Worm (Caenorhabditis elegans) whole organism, L2 larva: Measurements from ENCODE around the gene T11G6.3.
A peak's percentile ranks its signal among the peaks of the same experiment; 100 is the strongest.

Experiments used
- R02D3.7 ChIP-seq: fragments of 150-350 bp; optimal IDR thresholded peaks from 2 replicates; lab custom pipeline; 2014; ENCODE audit warnings: missing biosample characterization, missing genetic modification characterization
- ZK546.5 ChIP-seq: sonication (generic microtip); optimal IDR thresholded peaks from 2 replicates; lab custom pipeline; 2017; ENCODE audit warnings: missing biosample characterization, missing genetic modification characterization
- aly-2 ChIP-seq: fragments of 150-350 bp; optimal IDR thresholded peaks from 2 replicates; lab custom pipeline; 2014; ENCODE audit warnings: missing biosample characterization, missing genetic modification characterization
- ama-1 ChIP-seq: fragments of 150-350 bp; optimal IDR thresholded peaks from 2 replicates; lab custom pipeline; 2018; ENCODE audit warnings: inconsistent platforms
- blmp-1 ChIP-seq: sonication (generic microtip); optimal IDR thresholded peaks from 2 replicates; lab custom pipeline; 2017; ENCODE audit warnings: missing genetic modification characterization, mild to moderate bottlenecking, missing compliant biosample characterization, antibody characterized with exemption, moderate library complexity; ENCODE audit not compliant: insufficient read depth
- ceh-16 ChIP-seq: fragments of 150-350 bp; optimal IDR thresholded peaks from 2 replicates; lab custom pipeline; 2014; ENCODE audit warnings: missing biosample characterization, missing genetic modification characterization
- ceh-82 ChIP-seq: fragments of 150-350 bp; optimal IDR thresholded peaks from 2 replicates; lab custom pipeline; 2014; ENCODE audit warnings: missing biosample characterization, missing genetic modification characterization
- crh-2 ChIP-seq: sonication (generic microtip); optimal IDR thresholded peaks from 2 replicates; lab custom pipeline; 2017; ENCODE audit warnings: missing biosample characterization, missing genetic modification characterization
- dmd-4 ChIP-seq: sonication (generic microtip); optimal IDR thresholded peaks from 2 replicates; lab custom pipeline; 2017; ENCODE audit warnings: missing biosample characterization, missing genetic modification characterization
- egl-27 ChIP-seq: sonication (generic microtip); optimal IDR thresholded peaks from 3 replicates; lab custom pipeline; 2017; ENCODE audit warnings: missing biosample characterization, missing genetic modification reagents, missing genetic modification characterization
- elt-3 ChIP-seq: sonication (generic microtip); optimal IDR thresholded peaks from 2 replicates; lab custom pipeline; 2017; ENCODE audit warnings: missing biosample characterization, missing genetic modification characterization
- fos-1 ChIP-seq: fragments of 150-350 bp; optimal IDR thresholded peaks from 2 replicates; lab custom pipeline; 2014; ENCODE audit warnings: missing biosample characterization, missing genetic modification characterization
- gmeb-1 ChIP-seq: fragments of 150-350 bp; optimal IDR thresholded peaks from 2 replicates; lab custom pipeline; 2014; ENCODE audit warnings: missing biosample characterization, missing genetic modification characterization
- lin-11 ChIP-seq: fragments of 150-350 bp; sonication (generic microtip); optimal IDR thresholded peaks from 2 replicates; lab custom pipeline; 2014; ENCODE audit warnings: missing biosample characterization, missing genetic modification characterization, inconsistent platforms, mixed read lengths
- lin-13 ChIP-seq: fragments of 150-350 bp; optimal IDR thresholded peaks from 2 replicates; lab custom pipeline; 2014; ENCODE audit warnings: missing biosample characterization, missing genetic modification reagents, missing genetic modification characterization
- lin-39 ChIP-seq: fragments of 150-350 bp; optimal IDR thresholded peaks from 2 replicates; lab custom pipeline; 2014; ENCODE audit warnings: missing biosample characterization, missing genetic modification reagents, missing genetic modification characterization
- lsy-2 ChIP-seq, 2 experiments: fragments of 150-350 bp in 1 of 2; sonication (generic microtip) in 1 of 2; optimal IDR thresholded peaks; 2 replicates each; lab custom pipeline; 2014 to 2017; ENCODE audit warnings: missing biosample characterization in 2 of 2, missing genetic modification characterization in 2 of 2
- mab-5 ChIP-seq: fragments of 150-350 bp; optimal IDR thresholded peaks from 2 replicates; lab custom pipeline; 2014; ENCODE audit warnings: missing biosample characterization, missing genetic modification characterization
- mdl-1 ChIP-seq, 2 experiments: fragments of 150-350 bp in 1 of 2; sonication (generic microtip) in 1 of 2; optimal IDR thresholded peaks; 2 replicates each; lab custom pipeline; 2017; ENCODE audit warnings: missing biosample characterization in 2 of 2, missing genetic modification characterization in 2 of 2
- nhr-10 ChIP-seq: sonication (generic microtip); optimal IDR thresholded peaks from 2 replicates; lab custom pipeline; 2017; ENCODE audit warnings: missing biosample characterization, missing genetic modification characterization
- nhr-11 ChIP-seq: fragments of 150-350 bp; optimal IDR thresholded peaks from 2 replicates; lab custom pipeline; 2014; ENCODE audit warnings: missing biosample characterization, missing genetic modification characterization
- nhr-12 ChIP-seq: fragments of 150-350 bp; optimal IDR thresholded peaks from 2 replicates; lab custom pipeline; 2014; ENCODE audit warnings: missing biosample characterization, missing genetic modification characterization
- nhr-129 ChIP-seq: fragments of 150-350 bp; optimal IDR thresholded peaks from 2 replicates; lab custom pipeline; 2014; ENCODE audit warnings: missing biosample characterization, missing genetic modification characterization
- nhr-21 ChIP-seq: fragments of 150-350 bp; optimal IDR thresholded peaks from 2 replicates; lab custom pipeline; 2014; ENCODE audit warnings: missing biosample characterization, missing genetic modification characterization
- nhr-23 ChIP-seq: fragments of 150-350 bp; optimal IDR thresholded peaks from 2 replicates; lab custom pipeline; 2014; ENCODE audit warnings: missing biosample characterization, missing genetic modification reagents, missing genetic modification characterization
- nhr-237 ChIP-seq: fragments of 150-350 bp; optimal IDR thresholded peaks from 2 replicates; lab custom pipeline; 2014; ENCODE audit warnings: missing biosample characterization, missing genetic modification characterization
- nhr-25 ChIP-seq: fragments of 150-350 bp; sonication (generic microtip); optimal IDR thresholded peaks from 3 replicates; lab custom pipeline; 2014; ENCODE audit warnings: missing biosample characterization, missing genetic modification characterization
- nhr-6 ChIP-seq: fragments of 150-350 bp; optimal IDR thresholded peaks from 2 replicates; lab custom pipeline; 2014; ENCODE audit warnings: missing biosample characterization, missing genetic modification characterization
- nhr-77 ChIP-seq: fragments of 150-350 bp; optimal IDR thresholded peaks from 2 replicates; lab custom pipeline; 2014; ENCODE audit warnings: missing biosample characterization, missing genetic modification characterization
- peb-1 ChIP-seq: fragments of 150-350 bp; optimal IDR thresholded peaks from 2 replicates; lab custom pipeline; 2014; ENCODE audit warnings: missing biosample characterization, missing genetic modification characterization
- sem-4 ChIP-seq: fragments of 150-350 bp; optimal IDR thresholded peaks from 2 replicates; lab custom pipeline; 2014; ENCODE audit warnings: missing biosample characterization, missing genetic modification reagents, missing genetic modification characterization
- skn-1 ChIP-seq: sonication (generic microtip); optimal IDR thresholded peaks from 2 replicates; lab custom pipeline; 2017; ENCODE audit warnings: missing biosample characterization, missing genetic modification characterization
- sma-3 ChIP-seq: sonication (generic microtip); optimal IDR thresholded peaks from 2 replicates; lab custom pipeline; 2016; ENCODE audit warnings: missing genetic modification reagents, missing genetic modification characterization, missing compliant biosample characterization
- sma-9 ChIP-seq, 2 experiments: fragments of 150-350 bp in 1 of 2; sonication (generic microtip) in 1 of 2; optimal IDR thresholded peaks; 2 replicates each; lab custom pipeline; 2014 to 2016; ENCODE audit warnings: missing genetic modification characterization in 2 of 2, mild to moderate bottlenecking in 1 of 2, missing biosample characterization in 1 of 2, missing compliant biosample characterization in 1 of 2, missing genetic modification reagents in 1 of 2, moderate library complexity in 1 of 2
- snpc-4 ChIP-seq: fragments of 150-350 bp; optimal IDR thresholded peaks from 2 replicates; lab custom pipeline; 2014; ENCODE audit warnings: missing biosample characterization, missing genetic modification characterization
- unc-39 ChIP-seq: fragments of 150-350 bp; optimal IDR thresholded peaks from 2 replicates; lab custom pipeline; 2014; ENCODE audit warnings: missing biosample characterization, missing genetic modification characterization
- unc-62 ChIP-seq: fragments of 150-350 bp; optimal IDR thresholded peaks from 2 replicates; lab custom pipeline; 2014; ENCODE audit warnings: missing biosample characterization, missing genetic modification reagents, missing genetic modification characterization
- ztf-1 ChIP-seq: fragments of 200-800 bp; sonication (Bioruptor generic); conservative IDR thresholded peaks from 2 replicates; pipeline ENCODE4 v1.3.6; 2022; ENCODE audit warnings: missing genetic modification characterization, missing compliant biosample characterization
- ztf-11 ChIP-seq: sonication (generic microtip); optimal IDR thresholded peaks from 2 replicates; lab custom pipeline; 2017; ENCODE audit warnings: missing biosample characterization, missing genetic modification characterization

Gene T11G6.3

ce11 chrIV:10855049-10855448 is at the start of gene T11G6.3:
Gene T11G6.3 (minus strand): TSS chrIV:10855237.
- TF ChIP-seq dmd-4 (tag; lab: Kevin White, UChicago) (no peak), unc-39 (tag; lab: Kevin White, UChicago) (no peak), nhr-6 (tag; lab: Kevin White, UChicago) (no peak), aly-2 (tag; lab: Kevin White, UChicago) (no peak), nhr-25 (tag; lab: Kevin White, UChicago) (peak; percentile 25)

ce11 chrIV:10904282-10904681 is 49.2 kb upstream of the T11G6.3 start, which contains the start of gene ZK596.3:
Gene ZK596.3 (minus strand): TSS chrIV:10904382.
- TF ChIP-seq nhr-10 (tag; lab: Kevin White, UChicago) (no peak), sem-4 (no peak), nhr-12 (no peak), lin-13 (GFP tag; lab: Kevin White, UChicago) (no peak), nhr-77 (no peak), nhr-23 (tag; lab: Kevin White, UChicago) (no peak), nhr-21 (tag; lab: Kevin White, UChicago) (no peak), mab-5 (tag; lab: Kevin White, UChicago) (no peak), aly-2 (tag; lab: Kevin White, UChicago) (no peak), blmp-1 (no peak), ztf-11 (no peak), peb-1 (tag; lab: Kevin White, UChicago) (no peak), sma-3 (GFP tag; lab: Kevin White, UChicago) (no peak), gmeb-1 (tag; lab: Kevin White, UChicago) (no peak), nhr-11 (tag; lab: Kevin White, UChicago) (no peak), unc-62 (no peak), ceh-16 (tag; lab: Kevin White, UChicago) (no peak), nhr-129 (no peak)

- TF ChIP-seq elt-3 (no peak), nhr-6 (tag; lab: Kevin White, UChicago) (no peak), mdl-1 (tag; optimal IDR thresholded peaks at IDR 0.05; lab: Kevin White, UChicago) (no peak), ceh-82 (tag; lab: Kevin White, UChicago) (no peak), nhr-21 (tag; lab: Kevin White, UChicago) (no peak), nhr-237 (no peak), unc-39 (tag; lab: Kevin White, UChicago) (no peak), dmd-4 (tag; lab: Kevin White, UChicago) (no peak), gmeb-1 (tag; lab: Kevin White, UChicago) (no peak), lin-13 (GFP tag; lab: Kevin White, UChicago) (no peak), nhr-129 (no peak)
Measured at ce11 chrIV:10902476-10902875, 47.4 kb upstream of the T11G6.3 start.

- TF ChIP-seq dmd-4 (tag; lab: Kevin White, UChicago) (no peak), unc-62 (no peak), lin-11 (tag; lab: Kevin White, UChicago) (no peak), nhr-237 (no peak), blmp-1 (no peak), lin-39 (tag; lab: Kevin White, UChicago) (no peak), nhr-129 (no peak), fos-1 (no peak), skn-1 (tag; lab: Kevin White, UChicago) (no peak), ceh-16 (tag; lab: Kevin White, UChicago) (no peak), ZK546.5 (tag; lab: Kevin White, UChicago) (no peak)
Measured at ce11 chrIV:10900083-10900482, 45.0 kb upstream of the T11G6.3 start, which contains the start of gene srlf-30. Gene srlf-30 (plus strand): TSS chrIV:10900383.

ce11 chrIV:10899091-10899490 is 44.1 kb upstream of the T11G6.3 start, which contains the start of the genes F13E9.9 and F13E9.19:
Gene F13E9.9 (minus strand): TSS chrIV:10899191.
Gene F13E9.19 (plus strand): TSS chrIV:10899406.
- no peak for TF ChIP-seq egl-27 (tag; lab: Kevin White, UChicago)
- no peak for TF ChIP-seq R02D3.7 (tag; lab: Kevin White, UChicago)
- TF ChIP-seq ceh-82 (tag; lab: Kevin White, UChicago): no peak
- TF ChIP-seq skn-1 (tag; lab: Kevin White, UChicago): no peak
- no peak for TF ChIP-seq crh-2 (tag; lab: Kevin White, UChicago)
- no peak for TF ChIP-seq mab-5 (tag; lab: Kevin White, UChicago)
- no peak for TF ChIP-seq sma-9 (GFP tag; optimal IDR thresholded peaks at IDR 0.05; lab: Kevin White, UChicago)
- TF ChIP-seq sma-9 (tag; optimal IDR thresholded peaks at IDR 0.05; lab: Kevin White, UChicago): no peak
- no peak for TF ChIP-seq fos-1
- TF ChIP-seq unc-62: no peak
- TF ChIP-seq ZK546.5 (tag; lab: Kevin White, UChicago): no peak
- TF ChIP-seq snpc-4 (tag; lab: Kevin White, UChicago): no peak
- TF ChIP-seq sem-4: no peak
- TF ChIP-seq nhr-10 (tag; lab: Kevin White, UChicago): no peak
- TF ChIP-seq ztf-1: no peak
- no peak for TF ChIP-seq peb-1 (tag; lab: Kevin White, UChicago)
- TF ChIP-seq lsy-2 (tag; optimal IDR thresholded peaks at IDR 0.05; lab: Kevin White, UChicago): no peak
- no peak for TF ChIP-seq ama-1
- no peak for TF ChIP-seq nhr-23 (tag; lab: Kevin White, UChicago)
- no peak for TF ChIP-seq elt-3
- TF ChIP-seq nhr-25 (tag; lab: Kevin White, UChicago): no peak
